Worm (Caenorhabditis elegans) whole organism, L2 larva: ENCODE results near the gene gmeb-1.
A peak's percentile ranks its signal among the peaks of the same experiment; 100 is the strongest.

Experiments
- C34F6.9 ChIP-seq: fragments of 150-350 bp; optimal IDR thresholded peaks from 2 replicates; lab custom pipeline; 2014; ENCODE audit warnings: missing biosample characterization, missing genetic modification characterization
- R02D3.7 ChIP-seq: fragments of 150-350 bp; optimal IDR thresholded peaks from 2 replicates; lab custom pipeline; 2014; ENCODE audit warnings: missing biosample characterization, missing genetic modification characterization
- Y55F3AM.14 ChIP-seq: fragments of 200-800 bp; sonication (Bioruptor generic); optimal IDR thresholded peaks from 2 replicates; lab custom pipeline; 2018; ENCODE audit warnings: mild to moderate bottlenecking, missing genetic modification characterization, missing compliant biosample characterization
- ZK546.5 ChIP-seq: sonication (generic microtip); optimal IDR thresholded peaks from 2 replicates; lab custom pipeline; 2017; ENCODE audit warnings: missing biosample characterization, missing genetic modification characterization
- alr-1 ChIP-seq: fragments of 150-350 bp; optimal IDR thresholded peaks from 2 replicates; lab custom pipeline; 2014; ENCODE audit warnings: missing biosample characterization, missing genetic modification characterization
- aly-2 ChIP-seq: fragments of 150-350 bp; optimal IDR thresholded peaks from 2 replicates; lab custom pipeline; 2014; ENCODE audit warnings: missing biosample characterization, missing genetic modification characterization
- ama-1 ChIP-seq: fragments of 150-350 bp; optimal IDR thresholded peaks from 2 replicates; lab custom pipeline; 2018; ENCODE audit warnings: inconsistent platforms
- blmp-1 ChIP-seq: sonication (generic microtip); optimal IDR thresholded peaks from 2 replicates; lab custom pipeline; 2017; ENCODE audit warnings: missing genetic modification characterization, mild to moderate bottlenecking, missing compliant biosample characterization, antibody characterized with exemption, moderate library complexity; ENCODE audit not compliant: insufficient read depth
- ceh-16 ChIP-seq: fragments of 150-350 bp; optimal IDR thresholded peaks from 2 replicates; lab custom pipeline; 2014; ENCODE audit warnings: missing biosample characterization, missing genetic modification characterization
- ceh-82 ChIP-seq: fragments of 150-350 bp; optimal IDR thresholded peaks from 2 replicates; lab custom pipeline; 2014; ENCODE audit warnings: missing biosample characterization, missing genetic modification characterization
- crh-2 ChIP-seq: sonication (generic microtip); optimal IDR thresholded peaks from 2 replicates; lab custom pipeline; 2017; ENCODE audit warnings: missing biosample characterization, missing genetic modification characterization
- dmd-4 ChIP-seq: sonication (generic microtip); optimal IDR thresholded peaks from 2 replicates; lab custom pipeline; 2017; ENCODE audit warnings: missing biosample characterization, missing genetic modification characterization
- elt-1 ChIP-seq: fragments of 150-350 bp; optimal IDR thresholded peaks from 2 replicates; lab custom pipeline; 2014; ENCODE audit warnings: missing biosample characterization, missing genetic modification characterization
- elt-3 ChIP-seq: sonication (generic microtip); optimal IDR thresholded peaks from 2 replicates; lab custom pipeline; 2017; ENCODE audit warnings: missing biosample characterization, missing genetic modification characterization
- fos-1 ChIP-seq: fragments of 150-350 bp; optimal IDR thresholded peaks from 2 replicates; lab custom pipeline; 2014; ENCODE audit warnings: missing biosample characterization, missing genetic modification characterization
- gmeb-1 ChIP-seq: fragments of 150-350 bp; optimal IDR thresholded peaks from 2 replicates; lab custom pipeline; 2014; ENCODE audit warnings: missing biosample characterization, missing genetic modification characterization
- lin-11 ChIP-seq: fragments of 150-350 bp; sonication (generic microtip); optimal IDR thresholded peaks from 2 replicates; lab custom pipeline; 2014; ENCODE audit warnings: missing biosample characterization, missing genetic modification characterization, inconsistent platforms, mixed read lengths
- lin-13 ChIP-seq: fragments of 150-350 bp; optimal IDR thresholded peaks from 2 replicates; lab custom pipeline; 2014; ENCODE audit warnings: missing biosample characterization, missing genetic modification reagents, missing genetic modification characterization
- lin-39 ChIP-seq: fragments of 150-350 bp; optimal IDR thresholded peaks from 2 replicates; lab custom pipeline; 2014; ENCODE audit warnings: missing biosample characterization, missing genetic modification reagents, missing genetic modification characterization
- lsy-2 ChIP-seq, 2 experiments: fragments of 150-350 bp in 1 of 2; sonication (generic microtip) in 1 of 2; optimal IDR thresholded peaks; 2 replicates each; lab custom pipeline; 2014 to 2017; ENCODE audit warnings: missing biosample characterization in 2 of 2, missing genetic modification characterization in 2 of 2
- mab-5 ChIP-seq: fragments of 150-350 bp; optimal IDR thresholded peaks from 2 replicates; lab custom pipeline; 2014; ENCODE audit warnings: missing biosample characterization, missing genetic modification characterization
- mbf-1 ChIP-seq: sonication (generic microtip); optimal IDR thresholded peaks from 2 replicates; lab custom pipeline; 2017; ENCODE audit warnings: missing biosample characterization, missing genetic modification characterization
- nhr-10 ChIP-seq: sonication (generic microtip); optimal IDR thresholded peaks from 2 replicates; lab custom pipeline; 2017; ENCODE audit warnings: missing biosample characterization, missing genetic modification characterization
- nhr-11 ChIP-seq: fragments of 150-350 bp; optimal IDR thresholded peaks from 2 replicates; lab custom pipeline; 2014; ENCODE audit warnings: missing biosample characterization, missing genetic modification characterization
- nhr-12 ChIP-seq: fragments of 150-350 bp; optimal IDR thresholded peaks from 2 replicates; lab custom pipeline; 2014; ENCODE audit warnings: missing biosample characterization, missing genetic modification characterization
- nhr-129 ChIP-seq: fragments of 150-350 bp; optimal IDR thresholded peaks from 2 replicates; lab custom pipeline; 2014; ENCODE audit warnings: missing biosample characterization, missing genetic modification characterization
- nhr-21 ChIP-seq: fragments of 150-350 bp; optimal IDR thresholded peaks from 2 replicates; lab custom pipeline; 2014; ENCODE audit warnings: missing biosample characterization, missing genetic modification characterization
- nhr-23 ChIP-seq: fragments of 150-350 bp; optimal IDR thresholded peaks from 2 replicates; lab custom pipeline; 2014; ENCODE audit warnings: missing biosample characterization, missing genetic modification reagents, missing genetic modification characterization
- nhr-25 ChIP-seq: fragments of 150-350 bp; sonication (generic microtip); optimal IDR thresholded peaks from 3 replicates; lab custom pipeline; 2014; ENCODE audit warnings: missing biosample characterization, missing genetic modification characterization
- nhr-6 ChIP-seq: fragments of 150-350 bp; optimal IDR thresholded peaks from 2 replicates; lab custom pipeline; 2014; ENCODE audit warnings: missing biosample characterization, missing genetic modification characterization
- nhr-77 ChIP-seq: fragments of 150-350 bp; optimal IDR thresholded peaks from 2 replicates; lab custom pipeline; 2014; ENCODE audit warnings: missing biosample characterization, missing genetic modification characterization
- peb-1 ChIP-seq: fragments of 150-350 bp; optimal IDR thresholded peaks from 2 replicates; lab custom pipeline; 2014; ENCODE audit warnings: missing biosample characterization, missing genetic modification characterization
- sem-4 ChIP-seq: fragments of 150-350 bp; optimal IDR thresholded peaks from 2 replicates; lab custom pipeline; 2014; ENCODE audit warnings: missing biosample characterization, missing genetic modification reagents, missing genetic modification characterization
- sma-3 ChIP-seq: sonication (generic microtip); optimal IDR thresholded peaks from 2 replicates; lab custom pipeline; 2016; ENCODE audit warnings: missing genetic modification reagents, missing genetic modification characterization, missing compliant biosample characterization
- sma-9 ChIP-seq, 2 experiments: fragments of 150-350 bp in 1 of 2; sonication (generic microtip) in 1 of 2; optimal IDR thresholded peaks; 2 replicates each; lab custom pipeline; 2014 to 2016; ENCODE audit warnings: missing genetic modification characterization in 2 of 2, mild to moderate bottlenecking in 1 of 2, missing biosample characterization in 1 of 2, missing compliant biosample characterization in 1 of 2, missing genetic modification reagents in 1 of 2, moderate library complexity in 1 of 2
- snpc-4 ChIP-seq: fragments of 150-350 bp; optimal IDR thresholded peaks from 2 replicates; lab custom pipeline; 2014; ENCODE audit warnings: missing biosample characterization, missing genetic modification characterization
- unc-39 ChIP-seq: fragments of 150-350 bp; optimal IDR thresholded peaks from 2 replicates; lab custom pipeline; 2014; ENCODE audit warnings: missing biosample characterization, missing genetic modification characterization
- unc-55 ChIP-seq: fragments of 150-350 bp; sonication (generic microtip); optimal IDR thresholded peaks from 3 replicates; lab custom pipeline; 2014; ENCODE audit warnings: missing biosample characterization, missing genetic modification reagents, missing genetic modification characterization
- unc-62 ChIP-seq: fragments of 150-350 bp; optimal IDR thresholded peaks from 2 replicates; lab custom pipeline; 2014; ENCODE audit warnings: missing biosample characterization, missing genetic modification reagents, missing genetic modification characterization
- ztf-1 ChIP-seq: fragments of 200-800 bp; sonication (Bioruptor generic); conservative IDR thresholded peaks from 2 replicates; pipeline ENCODE4 v1.3.6; 2022; ENCODE audit warnings: missing genetic modification characterization, missing compliant biosample characterization
- ztf-11 ChIP-seq: sonication (generic microtip); optimal IDR thresholded peaks from 2 replicates; lab custom pipeline; 2017; ENCODE audit warnings: missing biosample characterization, missing genetic modification characterization
- ztf-4 ChIP-seq: fragments of 150-350 bp; optimal IDR thresholded peaks from 2 replicates; lab custom pipeline; 2014; ENCODE audit warnings: missing biosample characterization, missing genetic modification characterization

gmeb-1 gene

ce11 chrII:57873-58272 lies 38.5 kb downstream of the gmeb-1 start:
- no peak for TF ChIP-seq alr-1 (tag; lab: Kevin White, UChicago)
- no peak for TF ChIP-seq dmd-4
- no peak for TF ChIP-seq ZK546.5 (tag; lab: Kevin White, UChicago)
- TF ChIP-seq peb-1: no peak
- no peak for TF ChIP-seq ceh-16 (tag; lab: Kevin White, UChicago)
- no peak for TF ChIP-seq nhr-10
- no peak for TF ChIP-seq ztf-1
- TF ChIP-seq ztf-11 (tag; lab: Kevin White, UChicago): no peak
- TF ChIP-seq Y55F3AM.14 (GFP tag; lab: Kevin White, UChicago): no peak
- TF ChIP-seq ceh-82 (tag; lab: Kevin White, UChicago): no peak
- no peak for TF ChIP-seq mbf-1 (tag; lab: Kevin White, UChicago)
- no peak for TF ChIP-seq unc-55
- TF ChIP-seq nhr-77 (tag; lab: Kevin White, UChicago): no peak
- TF ChIP-seq nhr-6 (tag; lab: Kevin White, UChicago): no peak
- TF ChIP-seq elt-3 (tag; lab: Kevin White, UChicago): no peak
- TF ChIP-seq lin-11 (tag; lab: Kevin White, UChicago): no peak
- TF ChIP-seq nhr-12: no peak
- TF ChIP-seq ztf-4 (tag; lab: Kevin White, UChicago): no peak
- TF ChIP-seq lin-13 (GFP tag; lab: Kevin White, UChicago): no peak
- no peak for TF ChIP-seq elt-1 (tag; lab: Kevin White, UChicago)

- no peak for TF ChIP-seq nhr-6 (tag; lab: Kevin White, UChicago)
- no peak for TF ChIP-seq sma-9 (GFP tag; optimal IDR thresholded peaks at IDR 0.05; lab: Kevin White, UChicago)
- no peak for TF ChIP-seq sma-9 (tag; optimal IDR thresholded peaks at IDR 0.05; lab: Kevin White, UChicago)
- TF ChIP-seq ztf-1: no peak
- peak; percentile 11 for TF ChIP-seq nhr-129 (tag; lab: Kevin White, UChicago)
- no peak for TF ChIP-seq ztf-4 (tag; lab: Kevin White, UChicago)
- TF ChIP-seq nhr-25 (tag; lab: Kevin White, UChicago): peak; percentile 61
- TF ChIP-seq nhr-21 (tag; lab: Kevin White, UChicago): peak; percentile 29
- no peak for TF ChIP-seq R02D3.7 (tag; lab: Kevin White, UChicago)
- TF ChIP-seq elt-1 (tag; lab: Kevin White, UChicago): no peak
- no peak for TF ChIP-seq ceh-16 (tag; lab: Kevin White, UChicago)
- no peak for TF ChIP-seq aly-2 (tag; lab: Kevin White, UChicago)
- no peak for TF ChIP-seq mab-5 (tag; lab: Kevin White, UChicago)
- TF ChIP-seq nhr-12: no peak
- peak; percentile 46 for TF ChIP-seq fos-1 (tag; lab: Kevin White, UChicago)
- TF ChIP-seq unc-39: no peak
- no peak for TF ChIP-seq gmeb-1
Measured at ce11 chrII:60049-60448, 40.7 kb downstream of the gmeb-1 start.

ce11 chrII:61013-61412 lies 41.7 kb downstream of the gmeb-1 start, which contains the start of gene C23H3.2:
TSS of gene C23H3.2 (plus strand) at chrII:61313.
- TF ChIP-seq ceh-82 (tag; lab: Kevin White, UChicago) (no peak), mbf-1 (tag; lab: Kevin White, UChicago) (no peak), peb-1 (no peak), C34F6.9 (tag; lab: Kevin White, UChicago) (no peak), nhr-129 (tag; lab: Kevin White, UChicago) (no peak), dmd-4 (no peak), crh-2 (no peak), unc-55 (no peak), elt-1 (tag; lab: Kevin White, UChicago) (no peak), unc-62 (GFP tag; lab: Kevin White, UChicago) (no peak), mab-5 (tag; lab: Kevin White, UChicago) (no peak), nhr-10 (no peak), nhr-77 (tag; lab: Kevin White, UChicago) (no peak)

ce11 chrII:65484-65883 lies 46.1 kb downstream of the gmeb-1 start:
- no peak for TF ChIP-seq lin-39
- peak; percentile 76 for TF ChIP-seq fos-1 (tag; lab: Kevin White, UChicago)
- TF ChIP-seq, all 48 proteins: peak for 1

ce11 chrII:66322-66721 lies 47.0 kb downstream of the gmeb-1 start:
- no peak for TF ChIP-seq ZK546.5 (tag; lab: Kevin White, UChicago)
- peak; percentile 78 for TF ChIP-seq fos-1 (tag; lab: Kevin White, UChicago)
- TF ChIP-seq mab-5 (tag; lab: Kevin White, UChicago): no peak
- TF ChIP-seq alr-1 (tag; lab: Kevin White, UChicago): no peak
- TF ChIP-seq ama-1: no peak
- TF ChIP-seq nhr-11 (tag; lab: Kevin White, UChicago): no peak
- peak; percentile 63 for TF ChIP-seq blmp-1
- TF ChIP-seq crh-2: no peak
- no peak for TF ChIP-seq snpc-4 (tag; lab: Kevin White, UChicago)
- TF ChIP-seq C34F6.9 (tag; lab: Kevin White, UChicago): peak; percentile 29
- TF ChIP-seq ztf-11 (tag; lab: Kevin White, UChicago): no peak
- peak; percentile 73 for TF ChIP-seq nhr-25 (tag; lab: Kevin White, UChicago)
- TF ChIP-seq sem-4 (tag; lab: Kevin White, UChicago): peak; percentile 68
- TF ChIP-seq mbf-1 (tag; lab: Kevin White, UChicago): no peak
- no peak for TF ChIP-seq nhr-23
- TF ChIP-seq peb-1: peak; percentile 95
- no peak for TF ChIP-seq lin-39
- no peak for TF ChIP-seq ceh-16 (tag; lab: Kevin White, UChicago)
- TF ChIP-seq nhr-77 (tag; lab: Kevin White, UChicago): no peak
- TF ChIP-seq nhr-21 (tag; lab: Kevin White, UChicago): peak; percentile 67
- TF ChIP-seq elt-1 (tag; lab: Kevin White, UChicago): no peak
- TF ChIP-seq lsy-2 (tag; optimal IDR thresholded peaks at IDR 0.05; lab: Kevin White, UChicago): peak in 1 of 2 experiments; percentile 40
- TF ChIP-seq ztf-4 (tag; lab: Kevin White, UChicago): no peak
- TF ChIP-seq elt-3 (tag; lab: Kevin White, UChicago): no peak
- peak; percentile 23 for TF ChIP-seq Y55F3AM.14 (GFP tag; lab: Kevin White, UChicago)
- TF ChIP-seq sma-3: peak; percentile 71
- no peak for TF ChIP-seq gmeb-1
